Fruit fly (Drosophila melanogaster) whole organism, embryonic: ENCODE results near the gene borr.

ENCODE experiments used
- Blimp-1 ChIP-seq: fragments of 200-800 bp; sonication (Bioruptor generic); optimal IDR thresholded peaks from 3 replicates; lab custom pipeline; 2018; ENCODE audit warnings: missing biosample characterization, missing genetic modification characterization, mild to moderate bottlenecking, moderate library complexity, missing genetic modification reagents
- BtbVII ChIP-seq: fragments of 200-800 bp; sonication (Bioruptor generic); optimal IDR thresholded peaks from 3 replicates; lab custom pipeline; 2017; ENCODE audit warnings: missing biosample characterization, mild to moderate bottlenecking, missing genetic modification characterization
- CG10274 ChIP-seq: fragments of 200-800 bp; sonication (Bioruptor generic); optimal IDR thresholded peaks from 3 replicates; lab custom pipeline; 2017; ENCODE audit warnings: missing biosample characterization, mild to moderate bottlenecking, missing genetic modification characterization
- CG11560 ChIP-seq: fragments of 200-800 bp; sonication (Bioruptor generic); IDR thresholded peaks from 3 replicates; pipeline ENCODE4 v1.3.6; 2022; ENCODE audit warnings: missing biosample characterization, missing genetic modification characterization
- CG11696 ChIP-seq: fragments of 200-800 bp; sonication (Bioruptor generic); IDR thresholded peaks from 2 replicates; pipeline ENCODE4 v1.3.6; 2022; ENCODE audit warnings: missing biosample characterization, missing genetic modification characterization
- CG1233 ChIP-seq: fragments of 200-800 bp; sonication (Bioruptor generic); optimal IDR thresholded peaks from 4 replicates; lab custom pipeline; 2018; ENCODE audit warnings: missing biosample characterization, mild to moderate bottlenecking, missing genetic modification characterization
- CG12769 ChIP-seq: fragments of 200-800 bp; sonication (Bioruptor generic); optimal IDR thresholded peaks from 2 replicates; lab custom pipeline; 2019; ENCODE audit warnings: missing biosample characterization, mild to moderate bottlenecking, missing genetic modification characterization, moderate library complexity
- CG13287 ChIP-seq: fragments of 200-800 bp; sonication (Bioruptor generic); IDR thresholded peaks from 2 replicates; pipeline ENCODE4 v1.3.6; 2022; ENCODE audit warnings: missing biosample characterization, missing genetic modification characterization; ENCODE audit not compliant: partially characterized antibody
- CG13894 ChIP-seq: fragments of 200-800 bp; sonication (Bioruptor generic); optimal IDR thresholded peaks from 3 replicates; lab custom pipeline; 2018; ENCODE audit warnings: missing biosample characterization, mild to moderate bottlenecking, missing genetic modification characterization, moderate library complexity
- CG15011 ChIP-seq: fragments of 200-800 bp; sonication (Bioruptor generic); optimal IDR thresholded peaks from 3 replicates; lab custom pipeline; 2018; ENCODE audit warnings: missing biosample characterization, mild to moderate bottlenecking, missing genetic modification characterization
- CG1603 ChIP-seq: fragments of 200-800 bp; sonication (Bioruptor generic); optimal IDR thresholded peaks from 2 replicates; lab custom pipeline; 2019; ENCODE audit warnings: missing biosample characterization, mild to moderate bottlenecking, missing genetic modification characterization, moderate library complexity
- CG16863 ChIP-seq: fragments of 200-800 bp; sonication (Bioruptor generic); optimal IDR thresholded peaks from 3 replicates; lab custom pipeline; 2016; ENCODE audit warnings: missing biosample characterization, missing genetic modification characterization
- CG17328 ChIP-seq: fragments of 200-800 bp; sonication (Bioruptor generic); IDR thresholded peaks from 2 replicates; pipeline ENCODE4 v1.3.6; 2022; ENCODE audit warnings: missing biosample characterization, missing genetic modification characterization
- CG17361 ChIP-seq: fragments of 200-800 bp; sonication (Bioruptor generic); IDR thresholded peaks from 3 replicates; pipeline ENCODE4 v1.3.6; 2022; ENCODE audit warnings: missing biosample characterization, missing genetic modification characterization
- CG17385 ChIP-seq: fragments of 200-800 bp; sonication (Bioruptor generic); optimal IDR thresholded peaks from 3 replicates; lab custom pipeline; 2018; ENCODE audit warnings: missing biosample characterization, mild to moderate bottlenecking, missing genetic modification characterization
- CG2199 ChIP-seq: fragments of 200-800 bp; sonication (Bioruptor generic); IDR thresholded peaks from 3 replicates; pipeline ENCODE4 v1.3.6; 2022; ENCODE audit warnings: missing biosample characterization, missing genetic modification characterization
- CG2712 ChIP-seq: fragments of 200-800 bp; optimal IDR thresholded peaks from 3 replicates; lab custom pipeline; 2019; ENCODE audit warnings: missing biosample characterization, mild to moderate bottlenecking, missing genetic modification characterization, moderate library complexity
- CG4854 ChIP-seq: fragments of 200-800 bp; sonication (Bioruptor generic); optimal IDR thresholded peaks from 2 replicates; lab custom pipeline; 2016; ENCODE audit warnings: missing biosample characterization, missing genetic modification characterization, inconsistent platforms
- CG6175 ChIP-seq: fragments of 200-800 bp; sonication (Bioruptor generic); IDR thresholded peaks from 3 replicates; pipeline ENCODE4 v1.3.6; 2022; ENCODE audit warnings: missing biosample characterization, missing genetic modification characterization
- CG6813 ChIP-seq: fragments of 200-800 bp; sonication (Bioruptor generic); optimal IDR thresholded peaks from 2 replicates; lab custom pipeline; 2017; ENCODE audit warnings: missing biosample characterization, missing genetic modification characterization, mild to moderate bottlenecking, moderate library complexity, missing genetic modification reagents
- CG7271 ChIP-seq: fragments of 200-800 bp; sonication (Bioruptor generic); optimal IDR thresholded peaks from 2 replicates; lab custom pipeline; 2018; ENCODE audit warnings: missing biosample characterization, mild to moderate bottlenecking, missing genetic modification characterization, moderate library complexity
- CG7745 ChIP-seq: fragments of 200-800 bp; sonication (Bioruptor generic); optimal IDR thresholded peaks from 2 replicates; lab custom pipeline; 2018; ENCODE audit warnings: missing biosample characterization, mild to moderate bottlenecking, missing genetic modification characterization, moderate library complexity
- CG8281 ChIP-seq: fragments of 200-800 bp; sonication (Bioruptor generic); optimal IDR thresholded peaks from 2 replicates; lab custom pipeline; 2018; ENCODE audit warnings: missing biosample characterization, mild to moderate bottlenecking, missing genetic modification characterization, moderate library complexity
- CG9932 ChIP-seq: fragments of 200-800 bp; sonication (Bioruptor generic); IDR thresholded peaks from 2 replicates; pipeline ENCODE4 v1.3.6; 2022; ENCODE audit warnings: missing biosample characterization, missing genetic modification characterization
- Camta ChIP-seq: fragments of 200-800 bp; sonication (Bioruptor generic); optimal IDR thresholded peaks from 2 replicates; lab custom pipeline; 2016; ENCODE audit warnings: missing biosample characterization, missing genetic modification characterization
- Chrac-16 ChIP-seq: fragments of 200-800 bp; sonication (Bioruptor generic); optimal IDR thresholded peaks from 3 replicates; lab custom pipeline; 2016; ENCODE audit warnings: missing biosample characterization, missing genetic modification characterization
- D ChIP-seq, 2 experiments: fragments of 200-800 bp in 1 of 2; fragments of >200 bp in 1 of 2; sonication (Bioruptor generic) in 1 of 2; optimal IDR thresholded peaks; 2 replicates in 1 of 2; 3 replicates in 1 of 2; lab custom pipeline; 2017; ENCODE audit warnings: mild to moderate bottlenecking in 1 of 2, missing biosample characterization in 1 of 2, missing genetic modification characterization in 1 of 2, missing genetic modification reagents in 1 of 2
- Deaf1 ChIP-seq: fragments of 200-800 bp; optimal IDR thresholded peaks from 3 replicates; lab custom pipeline; 2019; ENCODE audit warnings: missing biosample characterization, mild to moderate bottlenecking, missing genetic modification characterization, moderate library complexity
- Meics ChIP-seq: fragments of 200-800 bp; sonication (Bioruptor generic); optimal IDR thresholded peaks from 2 replicates; lab custom pipeline; 2017; ENCODE audit warnings: missing biosample characterization, mild to moderate bottlenecking, missing genetic modification characterization
- Neu2 ChIP-seq: fragments of 200-800 bp; sonication (Bioruptor generic); optimal IDR thresholded peaks from 3 replicates; lab custom pipeline; 2016; ENCODE audit warnings: missing biosample characterization, missing genetic modification characterization, borderline replicate concordance
- Ptx1 ChIP-seq: fragments of 200-800 bp; sonication (Bioruptor generic); IDR thresholded peaks from 2 replicates; pipeline ENCODE4 v1.3.6; 2022; ENCODE audit warnings: missing biosample characterization, missing genetic modification characterization
- Sox102F ChIP-seq: fragments of 200-800 bp; sonication (Bioruptor generic); optimal IDR thresholded peaks from 2 replicates; lab custom pipeline; 2018; ENCODE audit warnings: missing biosample characterization, mild to moderate bottlenecking, missing genetic modification characterization, moderate library complexity
- Ssrp ChIP-seq: fragments of 200-800 bp; sonication (Bioruptor generic); optimal IDR thresholded peaks from 2 replicates; lab custom pipeline; 2018; ENCODE audit warnings: missing biosample characterization, mild to moderate bottlenecking, missing genetic modification characterization, moderate library complexity
- Trl ChIP-seq, 3 experiments: fragments of >200 bp in 2 of 3; fragments of 200-800 bp in 1 of 3; sonication (Bioruptor generic) in 1 of 3; optimal IDR thresholded peaks; 2 replicates in 1 of 3; 3 replicates in 2 of 3; lab custom pipeline; 2016 to 2017; ENCODE audit warnings: missing biosample characterization in 1 of 3, missing genetic modification characterization in 1 of 3
- ap ChIP-seq: fragments of 200-800 bp; sonication (Bioruptor generic); IDR thresholded peaks from 2 replicates; pipeline ENCODE4 v1.3.6; 2022; ENCODE audit warnings: missing biosample characterization, missing genetic modification characterization
- bcd ChIP-seq: fragments of 200-800 bp; sonication (Bioruptor generic); optimal IDR thresholded peaks from 2 replicates; lab custom pipeline; 2017; ENCODE audit warnings: missing biosample characterization, mild to moderate bottlenecking, missing genetic modification characterization
- ewg ChIP-seq: fragments of 200-800 bp; sonication (Bioruptor generic); optimal IDR thresholded peaks from 3 replicates; lab custom pipeline; 2017; ENCODE audit warnings: mild to moderate bottlenecking, missing biosample characterization, missing genetic modification reagents, missing genetic modification characterization
- fd96Cb ChIP-seq: fragments of 200-800 bp; sonication (Bioruptor generic); optimal IDR thresholded peaks from 2 replicates; lab custom pipeline; 2018; ENCODE audit warnings: missing biosample characterization, mild to moderate bottlenecking, missing genetic modification characterization, moderate library complexity
- ftz-f1 ChIP-seq: fragments of 200-800 bp; sonication (Bioruptor generic); optimal IDR thresholded peaks from 2 replicates; lab custom pipeline; 2016; ENCODE audit warnings: missing biosample characterization, missing genetic modification characterization
- grau ChIP-seq: fragments of 200-800 bp; optimal IDR thresholded peaks from 3 replicates; lab custom pipeline; 2019; ENCODE audit warnings: missing biosample characterization, mild to moderate bottlenecking, missing genetic modification characterization, moderate library complexity
- mirr ChIP-seq: fragments of 200-800 bp; sonication (Bioruptor generic); optimal IDR thresholded peaks from 3 replicates; lab custom pipeline; 2018; ENCODE audit warnings: missing biosample characterization, mild to moderate bottlenecking, missing genetic modification characterization
- p53 ChIP-seq: fragments of 200-800 bp; sonication (Bioruptor generic); optimal IDR thresholded peaks from 2 replicates; lab custom pipeline; 2016; ENCODE audit warnings: missing biosample characterization, missing genetic modification characterization
- peb ChIP-seq: fragments of 200-800 bp; sonication (Bioruptor generic); IDR thresholded peaks from 2 replicates; pipeline ENCODE4 v1.3.6; 2022; ENCODE audit warnings: missing biosample characterization, missing genetic modification characterization
- prd ChIP-seq, 3 experiments: fragments of >200 bp in 2 of 3; fragments of 200-800 bp in 1 of 3; sonication (Bioruptor generic) in 1 of 3; optimal IDR thresholded peaks in 2 of 3; IDR thresholded peaks in 1 of 3; 2 replicates in 2 of 3; 3 replicates in 1 of 3; pipeline versions ENCODE4 v1.3.6 to Lab custom; 2017 to 2022; ENCODE audit warnings: missing biosample characterization in 1 of 3, missing genetic modification characterization in 1 of 3
- pros ChIP-seq: fragments of 200-800 bp; sonication (Bioruptor generic); optimal IDR thresholded peaks from 3 replicates; lab custom pipeline; 2019; ENCODE audit warnings: missing biosample characterization, mild to moderate bottlenecking, missing genetic modification characterization, moderate library complexity
- run ChIP-seq: fragments of 200-800 bp; sonication (Bioruptor generic); optimal IDR thresholded peaks from 3 replicates; lab custom pipeline; 2018; ENCODE audit warnings: missing biosample characterization, mild to moderate bottlenecking, missing genetic modification characterization
- sens-2 ChIP-seq: fragments of 200-800 bp; sonication (Bioruptor generic); IDR thresholded peaks from 2 replicates; pipeline ENCODE4 v1.3.6; 2022; ENCODE audit warnings: missing biosample characterization, missing genetic modification characterization
- sisA ChIP-seq: fragments of 200-800 bp; sonication (Bioruptor generic); IDR thresholded peaks from 2 replicates; pipeline ENCODE4 v1.3.6; 2022; ENCODE audit warnings: missing biosample characterization, missing genetic modification characterization
- slou ChIP-seq: fragments of 200-800 bp; sonication (Bioruptor generic); optimal IDR thresholded peaks from 3 replicates; lab custom pipeline; 2016; ENCODE audit warnings: missing biosample characterization, missing genetic modification characterization
- vfl ChIP-seq: fragments of 200-800 bp; sonication (Bioruptor generic); optimal IDR thresholded peaks from 2 replicates; lab custom pipeline; 2016; ENCODE audit warnings: missing biosample characterization, missing genetic modification characterization

The borr gene

DNA sequence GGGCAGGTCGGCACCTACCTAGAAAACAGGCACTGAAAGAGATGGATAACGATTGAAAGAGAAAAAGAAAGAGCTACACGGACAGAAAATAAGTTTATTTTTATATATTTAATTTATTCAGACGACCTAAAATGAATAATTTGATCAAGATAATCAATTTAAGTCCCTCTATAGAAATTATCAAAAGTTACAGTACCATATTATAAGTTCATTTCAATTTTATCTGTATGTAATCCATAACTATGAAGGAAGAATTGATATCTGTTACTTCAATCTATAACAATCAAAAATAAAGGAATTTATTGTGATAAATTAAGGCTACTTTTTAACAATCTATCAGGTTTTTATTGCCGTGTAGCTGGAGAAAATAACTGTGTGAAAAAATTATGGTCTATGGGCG lies 46.5 kb downstream of the borr start (continued):
- TF ChIP-seq ewg (GFP tag; lab: Kevin White, UChicago): peak; percentile 34
- peak; percentile 77 for TF ChIP-seq CG2712 (tag; lab: Kevin White, UChicago)
- TF ChIP-seq p53 (GFP tag; lab: Kevin White, UChicago): no peak
- no peak for TF ChIP-seq CG11696 (GFP tag; lab: Robert Waterston, UW)
- TF ChIP-seq CG4854 (GFP tag; lab: Kevin White, UChicago): no peak
- no peak for TF ChIP-seq CG2199 (GFP tag; lab: Robert Waterston, UW)
- no peak for TF ChIP-seq prd (optimal IDR thresholded peaks at IDR 0.05; lab: Kevin White, UChicago)
- TF ChIP-seq prd (GFP tag; IDR thresholded peaks at IDR 0.05; lab: Robert Waterston, UW): 0 out of 3 replicates have a peak, but pooled peaks have one; percentile 40
- TF ChIP-seq Sox102F (GFP tag; lab: Kevin White, UChicago): peak; percentile 72
- TF ChIP-seq slou (GFP tag; lab: Kevin White, UChicago): no peak
- TF ChIP-seq grau: peak; percentile 59
- TF ChIP-seq CG1603 (tag; lab: Kevin White, UChicago): peak; percentile 0
- TF ChIP-seq ftz-f1 (GFP tag; lab: Kevin White, UChicago): no peak
- peak; percentile 26 for TF ChIP-seq Chrac-16 (GFP tag; lab: Kevin White, UChicago)
- TF ChIP-seq Deaf1 (tag; lab: Kevin White, UChicago): peak; percentile 12
- peak; percentile 30 for TF ChIP-seq CG1233
- peak; percentile 74 for TF ChIP-seq Ssrp
- no peak for TF ChIP-seq CG16863 (GFP tag; lab: Kevin White, UChicago)
- no peak for TF ChIP-seq peb (GFP tag; lab: Robert Waterston, UW)
- TF ChIP-seq Meics (GFP tag; lab: Kevin White, UChicago): no peak
- no peak for TF ChIP-seq Trl (optimal IDR thresholded peaks at IDR 0.05; lab: Kevin White, UChicago)
- TF ChIP-seq Trl (GFP tag; optimal IDR thresholded peaks at IDR 0.05; lab: Kevin White, UChicago): no peak
- no peak for TF ChIP-seq CG6175
- peak; percentile 1 for TF ChIP-seq Camta (GFP tag; lab: Kevin White, UChicago)
- no peak for TF ChIP-seq Ptx1 (GFP tag; lab: Robert Waterston, UW)
- peak; percentile 61 for TF ChIP-seq fd96Cb
- peak; percentile 50; the same call in 1 of the 3 replicates for TF ChIP-seq CG17361 (GFP tag; lab: Robert Waterston, UW)
- peak; percentile 51 for TF ChIP-seq CG17385 (GFP tag; lab: Kevin White, UChicago)
- TF ChIP-seq pros (GFP tag; lab: Kevin White, UChicago): no peak
- no peak for TF ChIP-seq sisA
- TF ChIP-seq sens-2: no peak
- no peak for TF ChIP-seq CG6813
- TF ChIP-seq CG13287 (GFP tag; lab: Robert Waterston, UW): no peak
- TF ChIP-seq bcd (GFP tag; lab: Kevin White, UChicago): peak; percentile 33
- no peak for TF ChIP-seq CG8281
- no peak for TF ChIP-seq BtbVII (GFP tag; lab: Kevin White, UChicago)
- 0 out of 2 replicates have a peak, but pooled peaks have one; percentile 8 for TF ChIP-seq ap (GFP tag; lab: Robert Waterston, UW)
- TF ChIP-seq CG12769 (tag; lab: Kevin White, UChicago): no peak

dm6 chr2L:9205133-9205615 lies 47.7 kb downstream of the borr start:
- no peak for TF ChIP-seq CG7745 (tag; lab: Kevin White, UChicago)
- peak; percentile 41 for TF ChIP-seq CG6813
- TF ChIP-seq D (optimal IDR thresholded peaks at IDR 0.05; lab: Kevin White, UChicago): no peak
- no peak for TF ChIP-seq D (GFP tag; optimal IDR thresholded peaks at IDR 0.05; lab: Kevin White, UChicago)
- TF ChIP-seq CG9932 (GFP tag; lab: Robert Waterston, UW): no peak
- no peak for TF ChIP-seq run (tag; lab: Kevin White, UChicago)
- TF ChIP-seq Neu2 (GFP tag; lab: Kevin White, UChicago): no peak
- no peak for TF ChIP-seq CG7271 (tag; lab: Kevin White, UChicago)
- no peak for TF ChIP-seq CG15011 (GFP tag; lab: Kevin White, UChicago)
- peak; percentile 64 for TF ChIP-seq mirr (GFP tag; lab: Kevin White, UChicago)
- TF ChIP-seq CG10274: no peak
- TF ChIP-seq CG11560 (tag; lab: Robert Waterston, UW): no peak
- TF ChIP-seq CG13894 (tag; lab: Kevin White, UChicago): peak; percentile 46
- no peak for TF ChIP-seq vfl (GFP tag; lab: Kevin White, UChicago)
- no peak for TF ChIP-seq CG17328
- TF ChIP-seq Blimp-1: peak; percentile 38
